Worm (Caenorhabditis elegans) whole organism, late embryonic: ENCODE data around the gene Y110A2AL.4.

Experiments
- Y22D7AL.16 ChIP-seq: sonication (generic microtip); optimal IDR thresholded peaks from 2 replicates; lab custom pipeline; 2016; ENCODE audit warnings: missing genetic modification characterization, missing compliant biosample characterization
- pha-2 ChIP-seq: sonication (generic microtip); optimal IDR thresholded peaks from 2 replicates; lab custom pipeline; 2017; ENCODE audit warnings: mild to moderate bottlenecking, missing genetic modification characterization, missing compliant biosample characterization
- pros-1 ChIP-seq: fragments of 150-350 bp; optimal IDR thresholded peaks from 2 replicates; lab custom pipeline; 2014; ENCODE audit warnings: missing biosample characterization, missing genetic modification reagents, missing genetic modification characterization

DNA sequence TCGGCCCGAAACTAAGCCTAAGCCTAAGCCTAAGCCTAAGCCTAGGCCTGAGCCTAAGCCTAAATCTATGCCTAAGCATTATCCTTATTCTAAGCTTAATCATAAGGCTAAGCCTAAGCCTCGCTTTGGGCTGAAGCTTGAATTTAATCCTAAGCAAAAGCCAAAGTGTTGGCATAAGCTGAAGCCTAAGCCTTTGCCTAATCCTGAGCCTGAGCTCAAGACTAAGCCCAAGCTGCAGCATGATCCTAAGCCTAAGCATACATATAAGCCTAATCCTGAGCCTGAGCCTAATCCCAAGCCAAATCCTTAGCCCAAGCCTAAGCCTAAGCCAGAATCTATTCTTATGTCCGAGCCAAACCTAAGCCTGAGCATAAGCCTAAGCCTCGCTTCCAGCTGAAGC is 7.4 kb downstream of the Y110A2AL.4 start:
- TF ChIP-seq Y22D7AL.16 (tag; lab: Kevin White, UChicago) (no peak), pros-1 (no peak), pha-2 (tag; lab: Kevin White, UChicago) (no peak)
